Fruit fly (Drosophila melanogaster) whole organism: ENCODE measurements around the gene zen2.

Experiments used
- CG8478 ChIP-seq: fragments of >200 bp; optimal IDR thresholded peaks from 2 replicates; lab custom pipeline; 2018; ENCODE audit warnings: inconsistent platforms
- Dll ChIP-seq: fragments of >200 bp; optimal IDR thresholded peaks from 2 replicates; lab custom pipeline; 2017
- EcR ChIP-seq, 2 experiments: fragments of >200 bp; optimal IDR thresholded peaks; 2 replicates each; lab custom pipeline; 2017; ENCODE audit warnings: missing biosample characterization in 2 of 2, missing genetic modification characterization in 2 of 2, missing genetic modification reagents in 2 of 2
- pan ChIP-seq: fragments of >200 bp; optimal IDR thresholded peaks from 2 replicates; lab custom pipeline; 2017
- psq ChIP-seq: fragments of >200 bp; optimal IDR thresholded peaks from 2 replicates; lab custom pipeline; 2017
- usp ChIP-seq: fragments of >200 bp; optimal IDR thresholded peaks from 2 replicates; lab custom pipeline; 2017; ENCODE audit warnings: missing biosample characterization, missing genetic modification characterization, mixed read lengths

Gene zen2

dm6 chr3R:6744036-6744435, at the start of gene zen2:
Gene zen2, minus strand, starts transcription at chr3R:6744136.
- TF ChIP-seq EcR (GFP tag; optimal IDR thresholded peaks at IDR 0.05; lab: Kevin White, UChicago) (no peak), pan (lab: Kevin White, UChicago) (no peak), usp (GFP tag; lab: Kevin White, UChicago) (no peak), Dll (lab: Kevin White, UChicago) (no peak), psq (no peak), CG8478 (lab: Kevin White, UChicago) (no peak)

dm6 chr3R:6791189-6791886, 47.4 kb upstream of the zen2 start, which contains the start of gene Dfd:
Gene Dfd, plus strand, starts transcription at chr3R:6791836.
- TF ChIP-seq usp (GFP tag; lab: Kevin White, UChicago): no peak
- TF ChIP-seq Dll (lab: Kevin White, UChicago): peak; percentile 71
- TF ChIP-seq CG8478 (lab: Kevin White, UChicago): peak; percentile 73
- TF ChIP-seq EcR (GFP tag; optimal IDR thresholded peaks at IDR 0.05; lab: Kevin White, UChicago): no peak
- TF ChIP-seq pan (lab: Kevin White, UChicago): no peak

dm6 chr3R:6780004-6780403, 36.1 kb upstream of the zen2 start:
- no peak for TF ChIP-seq CG8478 (lab: Kevin White, UChicago)
- no peak for TF ChIP-seq psq
- TF ChIP-seq usp (GFP tag; lab: Kevin White, UChicago): no peak
- TF ChIP-seq EcR (GFP tag; optimal IDR thresholded peaks at IDR 0.05; lab: Kevin White, UChicago): no peak
- no peak for TF ChIP-seq pan (lab: Kevin White, UChicago)
- TF ChIP-seq Dll (lab: Kevin White, UChicago): no peak

DNA sequence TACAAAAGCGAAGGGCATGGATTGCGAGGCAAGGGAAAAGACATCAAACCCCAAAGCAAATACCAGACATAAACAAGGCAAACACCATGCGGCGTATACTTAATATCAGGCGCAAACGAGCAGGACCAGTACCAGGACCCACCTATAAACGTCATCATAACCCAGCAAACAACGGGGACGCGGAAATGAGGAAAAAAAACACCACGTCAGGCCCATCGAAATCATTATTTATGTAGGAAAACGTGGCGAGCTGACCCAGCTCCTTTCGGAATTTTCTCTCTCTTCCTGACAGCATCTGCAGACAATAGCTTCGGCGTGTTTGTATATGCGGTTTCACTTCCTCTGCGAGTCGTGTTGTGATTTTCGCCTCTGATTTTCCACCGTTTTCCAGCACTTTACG, 32.9 kb upstream of the zen2 start:
- TF ChIP-seq Dll (lab: Kevin White, UChicago) (no peak), CG8478 (lab: Kevin White, UChicago) (no peak), psq (no peak), EcR (GFP tag; optimal IDR thresholded peaks at IDR 0.05; lab: Kevin White, UChicago) (no peak), pan (lab: Kevin White, UChicago) (no peak), usp (GFP tag; lab: Kevin White, UChicago) (no peak)

DNA sequence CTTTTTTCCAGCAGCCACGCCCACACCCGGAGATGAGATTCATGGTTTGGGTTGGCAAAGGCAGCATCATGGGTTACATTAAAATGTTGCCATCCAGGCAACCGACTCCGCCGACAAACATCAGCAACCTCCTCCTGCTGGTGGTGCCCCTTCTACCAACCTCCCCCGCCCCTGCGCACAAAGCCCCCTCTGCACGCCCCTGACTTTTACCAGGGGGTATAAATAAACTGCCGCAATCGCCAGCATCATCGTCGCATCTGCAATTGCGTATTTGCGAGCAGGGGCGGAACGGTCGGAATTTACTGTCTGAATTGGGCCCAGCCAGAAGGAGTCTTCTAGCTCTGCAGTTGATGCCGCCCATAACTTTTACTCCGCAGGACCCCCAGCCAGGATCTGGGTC, 27.9 kb upstream of the zen2 start:
- TF ChIP-seq CG8478 (lab: Kevin White, UChicago) (no peak), pan (lab: Kevin White, UChicago) (no peak), psq (no peak), usp (GFP tag; lab: Kevin White, UChicago) (no peak), Dll (lab: Kevin White, UChicago) (no peak), EcR (GFP tag; optimal IDR thresholded peaks at IDR 0.05; lab: Kevin White, UChicago) (no peak)

DNA sequence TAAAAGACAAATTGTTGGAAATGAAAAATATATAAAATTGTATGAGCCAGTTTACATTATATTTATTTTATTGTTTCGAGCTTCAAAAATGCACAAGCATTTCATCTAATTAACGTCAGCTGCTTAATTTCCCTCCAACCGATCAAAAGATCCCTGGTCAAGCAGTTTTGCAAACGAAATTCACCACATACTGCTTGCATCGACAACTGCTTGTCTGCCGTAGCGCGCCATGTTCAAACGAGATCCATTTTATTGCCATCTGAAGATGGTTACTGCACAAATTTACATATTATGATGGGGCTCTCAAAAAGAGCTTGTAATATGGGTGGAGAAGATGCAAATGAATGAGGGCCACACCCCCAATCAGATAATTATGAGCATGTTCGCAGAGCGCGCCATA, 24.3 kb upstream of the zen2 start:
- TF ChIP-seq EcR (GFP tag; optimal IDR thresholded peaks at IDR 0.05; lab: Kevin White, UChicago): no peak
- TF ChIP-seq pan (lab: Kevin White, UChicago): no peak
- no peak for TF ChIP-seq usp (GFP tag; lab: Kevin White, UChicago)
- TF ChIP-seq Dll (lab: Kevin White, UChicago): no peak
- TF ChIP-seq CG8478 (lab: Kevin White, UChicago): no peak
- TF ChIP-seq psq: no peak

dm6 chr3R:6766928-6767327, 23.0 kb upstream of the zen2 start:
- TF ChIP-seq usp (GFP tag; lab: Kevin White, UChicago): no peak
- TF ChIP-seq psq: no peak
- no peak for TF ChIP-seq Dll (lab: Kevin White, UChicago)
- TF ChIP-seq EcR (GFP tag; optimal IDR thresholded peaks at IDR 0.05; lab: Kevin White, UChicago): no peak

dm6 chr3R:6766171-6766591, 22.2 kb upstream of the zen2 start:
- TF ChIP-seq usp (GFP tag; lab: Kevin White, UChicago) (no peak), EcR (GFP tag; optimal IDR thresholded peaks at IDR 0.05; lab: Kevin White, UChicago) (no peak), pan (lab: Kevin White, UChicago) (no peak), Dll (lab: Kevin White, UChicago) (no peak), psq (no peak), CG8478 (lab: Kevin White, UChicago) (no peak)

DNA sequence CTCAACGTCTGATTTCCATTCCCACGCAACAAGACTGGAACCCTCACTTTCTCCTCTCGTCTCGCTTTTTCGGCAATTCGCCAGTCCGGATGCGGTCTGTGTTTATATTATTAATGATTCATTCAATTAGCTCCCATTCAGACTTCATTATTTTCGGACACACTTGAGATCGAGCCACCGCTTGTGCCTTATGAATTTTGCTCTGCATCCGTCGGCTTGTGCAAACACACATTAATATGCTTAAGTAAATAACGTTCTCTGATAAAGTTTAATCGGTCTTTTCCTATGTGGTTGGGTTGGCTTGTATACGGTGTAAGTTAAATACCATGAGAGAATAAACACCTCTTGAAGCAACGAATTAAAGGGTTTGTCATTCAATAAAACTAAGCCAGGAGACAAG, 20.9 kb upstream of the zen2 start:
- TF ChIP-seq CG8478 (lab: Kevin White, UChicago) (no peak), Dll (lab: Kevin White, UChicago) (no peak), psq (no peak), usp (GFP tag; lab: Kevin White, UChicago) (no peak), pan (lab: Kevin White, UChicago) (no peak), EcR (GFP tag; optimal IDR thresholded peaks at IDR 0.05; lab: Kevin White, UChicago) (no peak)

- TF ChIP-seq CG8478 (lab: Kevin White, UChicago) (no peak), Dll (lab: Kevin White, UChicago) (no peak), EcR (GFP tag; optimal IDR thresholded peaks at IDR 0.05; lab: Kevin White, UChicago) (no peak), pan (lab: Kevin White, UChicago) (no peak), psq (no peak), usp (GFP tag; lab: Kevin White, UChicago) (no peak)
Measured at dm6 chr3R:6762794-6763407, 19.0 kb upstream of the zen2 start.

dm6 chr3R:6762188-6762643, 18.3 kb upstream of the zen2 start, which contains the start of gene Ama:
Gene Ama, plus strand, starts transcription at chr3R:6762593.
- TF ChIP-seq usp (GFP tag; lab: Kevin White, UChicago) (no peak), Dll (lab: Kevin White, UChicago) (no peak), EcR (GFP tag; optimal IDR thresholded peaks at IDR 0.05; lab: Kevin White, UChicago) (no peak), psq (no peak), CG8478 (lab: Kevin White, UChicago) (no peak), pan (lab: Kevin White, UChicago) (no peak)
